Worm (Caenorhabditis elegans) whole organism, L1 larva: ENCODE results near the gene fbxb-50.

Experiments used
- C34B4.2 ChIP-seq: sonication (generic microtip); optimal IDR thresholded peaks from 2 replicates; lab custom pipeline; 2017; ENCODE audit warnings: mild to moderate bottlenecking, missing genetic modification characterization, missing compliant biosample characterization
- alr-1 ChIP-seq: fragments of 200-800 bp; sonication (Bioruptor generic); optimal IDR thresholded peaks from 2 replicates; lab custom pipeline; 2018; ENCODE audit warnings: borderline replicate concordance, mild to moderate bottlenecking, missing genetic modification characterization, missing compliant biosample characterization
- ceh-90 ChIP-seq: sonication (generic microtip); optimal IDR thresholded peaks from 2 replicates; lab custom pipeline; 2016; ENCODE audit warnings: missing genetic modification characterization, missing compliant biosample characterization
- dsc-1 ChIP-seq: sonication (generic microtip); optimal IDR thresholded peaks from 2 replicates; lab custom pipeline; 2016; ENCODE audit warnings: mild to moderate bottlenecking, missing genetic modification characterization, missing compliant biosample characterization
- efl-1 ChIP-seq, 4 experiments: fragments of 150-350 bp; optimal IDR thresholded peaks in 3 of 4; peaks in 1 of 4; 1 replicate in 1 of 4; 2 replicates in 3 of 4; lab custom pipeline; 2014; ENCODE audit warnings: missing biosample characterization in 2 of 4, missing genetic modification characterization in 2 of 4, missing genetic modification reagents in 2 of 4
- egl-13 ChIP-seq: sonication (generic microtip); optimal IDR thresholded peaks from 2 replicates; lab custom pipeline; 2016; ENCODE audit warnings: missing genotype, missing genetic modification reagents, missing genetic modification characterization, missing compliant biosample characterization
- elt-2 ChIP-seq: sonication (generic microtip); optimal IDR thresholded peaks from 2 replicates; lab custom pipeline; 2016; ENCODE audit warnings: missing genetic modification characterization, mild to moderate bottlenecking, inconsistent platforms, missing compliant biosample characterization, missing genetic modification reagents
- ets-5 ChIP-seq: fragments of 200-800 bp; sonication (Bioruptor generic); IDR thresholded peaks from 2 replicates; pipeline ENCODE4 v1.3.6; 2022; ENCODE audit warnings: missing genetic modification characterization, missing compliant biosample characterization
- fos-1 ChIP-seq: fragments of 150-350 bp; optimal IDR thresholded peaks from 2 replicates; lab custom pipeline; 2014; ENCODE audit warnings: missing biosample characterization, missing genetic modification characterization
- hlh-17 ChIP-seq: fragments of 200-800 bp; sonication (Bioruptor generic); optimal IDR thresholded peaks from 2 replicates; lab custom pipeline; 2018; ENCODE audit warnings: missing genetic modification characterization, mild to moderate bottlenecking, missing compliant biosample characterization, moderate library complexity, borderline replicate concordance
- hlh-4 ChIP-seq: sonication (generic microtip); optimal IDR thresholded peaks from 2 replicates; lab custom pipeline; 2016; ENCODE audit warnings: mild to moderate bottlenecking, missing genetic modification characterization, missing compliant biosample characterization
- lin-15B ChIP-seq: fragments of 150-350 bp; sonication (generic microtip); optimal IDR thresholded peaks from 3 replicates; lab custom pipeline; 2014; ENCODE audit warnings: missing biosample characterization, missing genetic modification characterization
- lin-35 ChIP-seq, 2 experiments: fragments of 150-350 bp; optimal IDR thresholded peaks; 2 replicates each; lab custom pipeline; 2014; ENCODE audit warnings: missing biosample characterization in 2 of 2, missing genetic modification characterization in 2 of 2, missing genetic modification reagents in 2 of 2
- lir-3 ChIP-seq: sonication (generic microtip); optimal IDR thresholded peaks from 2 replicates; lab custom pipeline; 2016; ENCODE audit warnings: mild to moderate bottlenecking, missing genetic modification characterization, moderate library complexity, missing compliant biosample characterization; ENCODE audit not compliant: poor library complexity
- mab-9 ChIP-seq: fragments of 200-800 bp; sonication (Bioruptor generic); IDR thresholded peaks from 2 replicates; pipeline ENCODE4 v1.3.6; 2022; ENCODE audit warnings: missing genetic modification reagents, missing genetic modification characterization, missing compliant biosample characterization
- nhr-11 ChIP-seq: fragments of 150-350 bp; optimal IDR thresholded peaks from 2 replicates; lab custom pipeline; 2014; ENCODE audit warnings: missing biosample characterization, missing genetic modification characterization
- nhr-20 ChIP-seq: sonication (generic microtip); optimal IDR thresholded peaks from 2 replicates; lab custom pipeline; 2016; ENCODE audit warnings: mild to moderate bottlenecking, missing genetic modification characterization, missing compliant biosample characterization
- nhr-237 ChIP-seq: fragments of 150-350 bp; optimal IDR thresholded peaks from 2 replicates; lab custom pipeline; 2014; ENCODE audit warnings: missing biosample characterization, missing genetic modification characterization
- nhr-47 ChIP-seq: sonication (generic microtip); optimal IDR thresholded peaks from 2 replicates; lab custom pipeline; 2016; ENCODE audit warnings: mild to moderate bottlenecking, missing genetic modification characterization, moderate library complexity, missing compliant biosample characterization
- nhr-76 ChIP-seq: sonication (generic microtip); optimal IDR thresholded peaks from 2 replicates; lab custom pipeline; 2017; ENCODE audit warnings: missing biosample characterization, missing genetic modification characterization
- nhr-90 ChIP-seq: sonication (generic microtip); optimal IDR thresholded peaks from 2 replicates; lab custom pipeline; 2016; ENCODE audit warnings: mild to moderate bottlenecking, missing genetic modification characterization, missing compliant biosample characterization; ENCODE audit not compliant: poor library complexity
- pqm-1 ChIP-seq: sonication (generic microtip); optimal IDR thresholded peaks from 3 replicates; lab custom pipeline; 2017; ENCODE audit warnings: missing biosample characterization, missing genetic modification characterization
- rnt-1 ChIP-seq: sonication (generic microtip); optimal IDR thresholded peaks from 2 replicates; lab custom pipeline; 2016; ENCODE audit warnings: mild to moderate bottlenecking, missing genetic modification characterization, moderate library complexity, missing compliant biosample characterization
- snpc-4 ChIP-seq: fragments of 150-350 bp; optimal IDR thresholded peaks from 2 replicates; lab custom pipeline; 2014; ENCODE audit warnings: missing biosample characterization, missing genetic modification characterization
- snu-23 ChIP-seq: sonication (generic microtip); optimal IDR thresholded peaks from 2 replicates; lab custom pipeline; 2016; ENCODE audit warnings: missing genetic modification characterization, missing compliant biosample characterization
- swsn-7 ChIP-seq: sonication (generic microtip); optimal IDR thresholded peaks from 2 replicates; lab custom pipeline; 2016; ENCODE audit warnings: missing genetic modification characterization, missing compliant biosample characterization
- unc-130 ChIP-seq: fragments of 150-350 bp; optimal IDR thresholded peaks from 2 replicates; lab custom pipeline; 2017; ENCODE audit warnings: missing biosample characterization, missing genetic modification characterization, inconsistent platforms
- unc-30 ChIP-seq: sonication (generic microtip); optimal IDR thresholded peaks from 2 replicates; lab custom pipeline; 2017; ENCODE audit warnings: missing biosample characterization, missing genetic modification characterization
- unc-86 ChIP-seq: sonication (generic microtip); optimal IDR thresholded peaks from 2 replicates; lab custom pipeline; 2016; ENCODE audit warnings: missing genetic modification characterization, missing compliant biosample characterization
- unc-98 ChIP-seq: fragments of 200-800 bp; sonication (Bioruptor generic); IDR thresholded peaks from 2 replicates; pipeline ENCODE4 v1.3.6; 2022; ENCODE audit warnings: missing genetic modification characterization, missing compliant biosample characterization
- vab-15 ChIP-seq: sonication (generic microtip); optimal IDR thresholded peaks from 2 replicates; lab custom pipeline; 2017; ENCODE audit warnings: missing genotype, mild to moderate bottlenecking, missing genetic modification characterization, missing compliant biosample characterization
- ztf-11 ChIP-seq, 2 experiments: sonication (generic microtip); optimal IDR thresholded peaks; 2 replicates each; lab custom pipeline; 2016 to 2017; ENCODE audit warnings: missing genetic modification characterization in 2 of 2, missing biosample characterization in 1 of 2, missing compliant biosample characterization in 1 of 2
- ztf-4 ChIP-seq: fragments of 150-350 bp; optimal IDR thresholded peaks from 2 replicates; lab custom pipeline; 2014; ENCODE audit warnings: missing biosample characterization, missing genetic modification characterization

Gene fbxb-50

ce11 chrII:1595137-1595536 lies 38.9 kb downstream of the fbxb-50 start, which contains the start of gene clec-20:
clec-20 (minus strand) TSS chrII:1595237.
- TF ChIP-seq alr-1 (no peak), ztf-4 (tag; lab: Kevin White, UChicago) (no peak), pqm-1 (tag; lab: Kevin White, UChicago) (no peak), nhr-237 (tag; lab: Kevin White, UChicago) (no peak), lir-3 (tag; lab: Kevin White, UChicago) (no peak), C34B4.2 (tag; lab: Kevin White, UChicago) (no peak), hlh-17 (GFP tag; lab: Kevin White, UChicago) (no peak), unc-130 (tag; lab: Kevin White, UChicago) (no peak), hlh-4 (no peak), nhr-11 (tag; lab: Kevin White, UChicago) (no peak)

ce11 chrII:1597101-1598088 lies 41.2 kb downstream of the fbxb-50 start, which contains the start of gene bath-46:
bath-46 (plus strand) TSS chrII:1597906.
- TF ChIP-seq swsn-7 (tag; lab: Kevin White, UChicago) (no peak), elt-2 (tag; lab: Kevin White, UChicago) (peak; percentile 67), mab-9 (GFP tag; lab: Robert Waterston, UW) (no peak)
- TF ChIP-seq, all 84 proteins: peak for 1

DNA sequence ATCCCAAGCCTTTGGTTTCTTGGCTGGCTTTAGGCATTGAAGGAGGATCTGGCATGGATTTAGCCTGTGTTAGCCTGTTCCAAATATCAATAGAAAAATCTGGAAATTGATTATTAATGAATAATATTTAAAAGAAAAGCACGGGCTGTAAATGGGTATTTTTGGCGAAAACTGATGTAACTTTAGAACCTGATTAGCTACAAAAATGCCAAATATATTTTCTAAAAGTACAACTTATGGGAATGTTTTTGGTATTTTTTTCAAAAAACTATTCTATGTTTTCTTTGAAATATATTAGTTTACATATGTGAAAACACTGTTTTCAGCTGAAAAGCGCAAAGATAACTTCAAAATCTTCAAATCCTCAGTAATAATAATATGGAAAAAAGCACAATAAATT lies 44.4 kb downstream of the fbxb-50 start, which contains the start of gene bath-26:
Gene bath-26, minus strand, starts transcription at position 101 of the 400 bp plus-strand sequence.
- TF ChIP-seq lin-35 (GFP tag; optimal IDR thresholded peaks at IDR 0.05; lab: Kevin White, UChicago) (no peak), vab-15 (tag; lab: Kevin White, UChicago) (no peak), snpc-4 (tag; lab: Kevin White, UChicago) (no peak), ceh-90 (tag; lab: Kevin White, UChicago) (no peak), efl-1 (optimal IDR thresholded peaks at IDR 0.05; lab: Kevin White, UChicago) (no peak), efl-1 (GFP tag; optimal IDR thresholded peaks at IDR 0.05 in 1 of 2; lab: Kevin White, UChicago) (no peak), lin-15B (no peak)

ce11 chrII:1601507-1601906 lies 45.3 kb downstream of the fbxb-50 start, which contains the start of gene bath-47:
bath-47 (plus strand) TSS chrII:1601811.
- no peak for TF ChIP-seq egl-13
- TF ChIP-seq alr-1, result no peak
- TF ChIP-seq unc-30 (tag; lab: Kevin White, UChicago), result no peak
- no peak for TF ChIP-seq ztf-11 (tag; optimal IDR thresholded peaks at IDR 0.05; lab: Kevin White, UChicago)
- no peak for TF ChIP-seq nhr-11 (tag; lab: Kevin White, UChicago)
- no peak for TF ChIP-seq fos-1 (tag; lab: Kevin White, UChicago)
- TF ChIP-seq nhr-76 (tag; lab: Kevin White, UChicago), result no peak
- TF ChIP-seq unc-98 (GFP tag; lab: Robert Waterston, UW), result no peak
- no peak for TF ChIP-seq rnt-1
- no peak for TF ChIP-seq hlh-4
- no peak for TF ChIP-seq unc-86 (tag; lab: Kevin White, UChicago)
- TF ChIP-seq nhr-90 (tag; lab: Kevin White, UChicago), result no peak
- no peak for TF ChIP-seq ztf-4 (tag; lab: Kevin White, UChicago)
- TF ChIP-seq nhr-47 (tag; lab: Kevin White, UChicago), result no peak
- TF ChIP-seq ets-5 (GFP tag; lab: Robert Waterston, UW), result no peak
- TF ChIP-seq lin-15B, result no peak
- no peak for TF ChIP-seq lir-3 (tag; lab: Kevin White, UChicago)
- no peak for TF ChIP-seq dsc-1 (tag; lab: Kevin White, UChicago)
- no peak for TF ChIP-seq nhr-20 (tag; lab: Kevin White, UChicago)
- no peak for TF ChIP-seq snu-23 (GFP tag; lab: Kevin White, UChicago)
